Worm (Caenorhabditis elegans): ENCODE data around the gene T12A2.3.

DNA sequence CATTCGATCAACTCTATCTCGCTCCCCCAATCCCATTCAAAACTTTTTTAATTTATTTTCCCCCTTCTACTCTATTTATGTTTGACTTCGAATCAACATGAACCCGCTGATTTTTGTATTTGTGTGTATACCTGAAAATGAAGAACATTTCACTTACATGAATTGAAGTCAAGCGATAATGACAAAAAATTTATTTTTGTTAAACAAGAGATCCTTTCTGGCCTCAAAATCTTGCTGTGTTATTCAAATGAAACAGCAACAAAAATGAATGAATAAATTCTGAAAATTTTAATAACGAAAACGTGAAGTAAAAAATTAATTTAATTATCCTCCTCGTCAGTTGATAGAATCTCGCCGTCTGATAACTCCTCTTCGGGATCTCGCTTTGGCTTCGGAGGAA is 38.2 kb upstream of the T12A2.3 start:
- TF ChIP-seq tra-4 (tag; optimal IDR thresholded peaks at IDR 0.05) (no peak), ama-1 (optimal IDR thresholded peaks at IDR 0.05) (no peak), hnd-1 (tag; optimal IDR thresholded peaks at IDR 0.05) (no peak), tbx-11 (GFP tag; IDR thresholded peaks at IDR 0.05) (no peak), sea-1 (GFP tag; conservative IDR thresholded peaks at IDR 0.05) (no peak), hmbx-1 (tag; optimal IDR thresholded peaks at IDR 0.05) (no peak), flt-1 (GFP tag; IDR thresholded peaks at IDR 0.05) (no peak), hmg-4 (GFP tag; optimal IDR thresholded peaks at IDR 0.05) (no peak), pes-1 (GFP tag; IDR thresholded peaks at IDR 0.05) (no peak)

Data from whole organism, early embryonic.